Worm (Caenorhabditis elegans) whole organism, early embryonic: ENCODE data around the gene C08E8.5.

Experiments
- B0310.2 ChIP-seq: sonication (generic microtip); optimal IDR thresholded peaks from 2 replicates; lab custom pipeline; 2016; ENCODE audit warnings: mild to moderate bottlenecking, missing genetic modification characterization, missing compliant biosample characterization
- F13C5.2 ChIP-seq: sonication (generic microtip); optimal IDR thresholded peaks from 2 replicates; lab custom pipeline; 2017; ENCODE audit warnings: mild to moderate bottlenecking, missing genetic modification characterization, inconsistent platforms, missing compliant biosample characterization
- aly-1 ChIP-seq: sonication (generic microtip); optimal IDR thresholded peaks from 2 replicates; lab custom pipeline; 2016; ENCODE audit warnings: missing genetic modification characterization, missing compliant biosample characterization
- ama-1 ChIP-seq: fragments of 150-350 bp; optimal IDR thresholded peaks from 2 replicates; lab custom pipeline; 2014
- hmbx-1 ChIP-seq: sonication (generic microtip); optimal IDR thresholded peaks from 2 replicates; lab custom pipeline; 2016; ENCODE audit warnings: mild to moderate bottlenecking, missing genetic modification characterization, missing compliant biosample characterization
- hmg-4 ChIP-seq: fragments of 200-800 bp; sonication (Bioruptor generic); optimal IDR thresholded peaks from 2 replicates; lab custom pipeline; 2018; ENCODE audit warnings: mild to moderate bottlenecking, missing genetic modification characterization, missing compliant biosample characterization
- hnd-1 ChIP-seq: sonication (generic microtip); optimal IDR thresholded peaks from 2 replicates; lab custom pipeline; 2016; ENCODE audit warnings: missing genetic modification characterization, missing compliant biosample characterization
- scrt-1 ChIP-seq: fragments of 200-800 bp; sonication (Bioruptor generic); IDR thresholded peaks from 2 replicates; pipeline ENCODE4 v1.3.6; 2022; ENCODE audit warnings: missing genetic modification characterization, missing compliant biosample characterization
- sea-1 ChIP-seq: fragments of 200-800 bp; sonication (Bioruptor generic); conservative IDR thresholded peaks from 2 replicates; pipeline ENCODE4 v1.3.6; 2022; ENCODE audit warnings: missing genetic modification characterization, missing compliant biosample characterization
- tbx-11 ChIP-seq: fragments of 200-800 bp; sonication (Bioruptor generic); IDR thresholded peaks from 2 replicates; pipeline ENCODE4 v1.3.6; 2022; ENCODE audit warnings: missing genetic modification characterization, missing compliant biosample characterization
- tra-4 ChIP-seq: sonication (generic microtip); optimal IDR thresholded peaks from 2 replicates; lab custom pipeline; 2017; ENCODE audit warnings: missing genetic modification characterization, missing compliant biosample characterization

ce11 chrV:18395649-18396048 lies 35.9 kb upstream of the C08E8.5 start, which contains the start of gene Y51A2B.9:
- TF ChIP-seq ama-1 (no peak), hnd-1 (no peak), hmbx-1 (tag; lab: Kevin White, UChicago) (no peak), hmg-4 (GFP tag; lab: Kevin White, UChicago) (no peak), scrt-1 (no peak), tbx-11 (GFP tag; lab: Robert Waterston, UW) (no peak), sea-1 (no peak), B0310.2 (tag; lab: Kevin White, UChicago) (no peak), aly-1 (no peak), F13C5.2 (tag; lab: Kevin White, UChicago) (no peak), tra-4 (tag; lab: Kevin White, UChicago) (no peak)
